Worm (Caenorhabditis elegans) whole organism, mixed stage, embryonic: ENCODE results near the gene Y5H2B.3.

Experiments used
- bed-3 ChIP-seq: fragments of 200-800 bp; sonication (Bioruptor generic); optimal IDR thresholded peaks from 3 replicates; lab custom pipeline; 2018; ENCODE audit warnings: mild to moderate bottlenecking, missing genetic modification characterization, moderate library complexity, missing compliant biosample characterization
- elt-1 ChIP-seq: sonication (generic microtip); optimal IDR thresholded peaks from 2 replicates; lab custom pipeline; 2017; ENCODE audit warnings: missing genetic modification characterization, mild to moderate bottlenecking, missing compliant biosample characterization, antibody characterized with exemption, moderate library complexity, borderline replicate concordance; ENCODE audit not compliant: insufficient read depth
- nhr-12 ChIP-seq: fragments of 150-350 bp; optimal IDR thresholded peaks from 2 replicates; lab custom pipeline; 2014; ENCODE audit warnings: missing biosample characterization, missing genetic modification characterization
- nhr-28 ChIP-seq: fragments of 150-350 bp; optimal IDR thresholded peaks from 2 replicates; lab custom pipeline; 2014; ENCODE audit warnings: missing biosample characterization, missing genetic modification characterization
- nhr-76 ChIP-seq: sonication (generic microtip); optimal IDR thresholded peaks from 2 replicates; lab custom pipeline; 2017; ENCODE audit warnings: missing biosample characterization, missing genetic modification characterization
- sptf-1 ChIP-seq: sonication (generic microtip); optimal IDR thresholded peaks from 2 replicates; lab custom pipeline; 2017; ENCODE audit warnings: mild to moderate bottlenecking, missing genetic modification characterization, moderate library complexity, missing compliant biosample characterization
- unc-62 ChIP-seq: fragments of 150-350 bp; optimal IDR thresholded peaks from 2 replicates; lab custom pipeline; 2014; ENCODE audit warnings: missing biosample characterization, missing genetic modification reagents, missing genetic modification characterization

ce11 chrV:2190383-2190782 lies 2.3 kb downstream of the Y5H2B.3 start:
- TF ChIP-seq nhr-12 (tag; lab: Kevin White, UChicago) (no peak), nhr-28 (tag; lab: Kevin White, UChicago) (no peak), bed-3 (GFP tag; lab: Kevin White, UChicago) (no peak), sptf-1 (tag; lab: Kevin White, UChicago) (no peak), elt-1 (tag; lab: Kevin White, UChicago) (no peak), nhr-76 (tag; lab: Kevin White, UChicago) (no peak), unc-62 (no peak)
